Worm (Caenorhabditis elegans): Measurements from ENCODE around the gene acr-15.

acr-15 gene

DNA sequence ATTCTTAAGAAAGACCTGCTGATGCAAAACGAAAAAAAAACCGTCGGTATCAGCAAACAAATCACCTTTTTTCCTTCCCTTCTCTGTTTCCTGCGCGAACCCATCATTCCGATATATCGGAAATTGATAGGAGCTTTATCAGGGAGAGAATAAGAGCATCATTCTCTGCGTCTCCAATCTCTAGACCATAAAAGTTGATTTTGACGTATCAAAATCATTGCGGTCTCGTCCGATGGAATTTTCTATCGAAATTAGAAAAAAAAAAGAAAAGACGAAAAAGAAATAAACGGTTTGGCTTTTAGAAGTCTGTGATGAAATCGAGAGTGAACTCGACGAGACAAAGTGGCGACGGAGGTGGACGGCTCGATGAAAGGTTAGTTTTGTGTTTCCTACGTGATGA lies 3.5 kb upstream of the acr-15 start, which contains the start of gene stdh-4:
stdh-4 (plus strand) TSS at position 301 of the 400 bp plus-strand sequence.
- TF ChIP-seq Y56A3A.18 (GFP tag; IDR thresholded peaks at IDR 0.05), result no peak
- no peak for TF ChIP-seq nfya-2 (GFP tag; IDR thresholded peaks at IDR 0.05)
- no peak for TF ChIP-seq ztf-6 (GFP tag; IDR thresholded peaks at IDR 0.05)
- no peak for TF ChIP-seq gei-17 (GFP tag; optimal IDR thresholded peaks at IDR 0.05)
- TF ChIP-seq sptf-2 (GFP tag; optimal IDR thresholded peaks at IDR 0.05), result no peak
- TF ChIP-seq F55B11.4 (tag; optimal IDR thresholded peaks at IDR 0.05; ENCODE audit: borderline replicate concordance, insufficient read depth), result no peak
- no peak for TF ChIP-seq C06A6.2 (GFP tag; conservative IDR thresholded peaks at IDR 0.05)
- TF ChIP-seq B0261.1 (tag; optimal IDR thresholded peaks at IDR 0.05), result no peak
- TF ChIP-seq mxl-1 (tag; optimal IDR thresholded peaks at IDR 0.05), result no peak
- TF ChIP-seq F52B5.7 (tag; optimal IDR thresholded peaks at IDR 0.05), result no peak
- no peak for TF ChIP-seq egl-18 (GFP tag; IDR thresholded peaks at IDR 0.05)

DNA sequence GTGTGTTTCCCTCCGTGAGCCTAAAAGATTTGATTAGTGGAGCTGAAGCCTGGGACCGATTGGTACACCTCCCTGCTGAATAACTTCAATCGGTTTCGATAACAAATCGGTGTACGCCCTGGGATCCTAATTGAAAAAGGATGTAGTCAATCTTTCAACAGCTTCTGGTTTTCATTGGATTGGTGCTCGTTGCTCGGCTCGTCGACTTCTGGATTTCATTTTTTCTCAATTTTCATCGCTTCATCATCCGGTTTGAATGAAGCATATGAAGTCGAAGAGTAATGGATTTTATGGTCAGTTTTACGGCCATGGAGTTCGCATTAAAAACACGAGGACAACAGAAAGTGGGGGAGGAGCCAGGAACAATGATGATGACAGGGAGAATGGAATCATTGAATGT lies 3.5 kb downstream of the acr-15 start:
- no peak for TF ChIP-seq hlh-26 (GFP tag; conservative IDR thresholded peaks at IDR 0.05)
- no peak for TF ChIP-seq ceh-40 (GFP tag; IDR thresholded peaks at IDR 0.05)
- no peak for TF ChIP-seq nfyb-1 (GFP tag; IDR thresholded peaks at IDR 0.05)
- TF ChIP-seq lin-54 (GFP tag; optimal IDR thresholded peaks at IDR 0.05), result no peak
- no peak for TF ChIP-seq cebp-1 (GFP tag; IDR thresholded peaks at IDR 0.05)
- TF ChIP-seq cebp-1 (tag; optimal IDR thresholded peaks at IDR 0.05), result no peak
- TF ChIP-seq K11D2.4 (GFP tag; IDR thresholded peaks at IDR 0.05), result no peak
- no peak for TF ChIP-seq F33H1.4 (GFP tag; IDR thresholded peaks at IDR 0.05)

- peak; percentile 35 for TF ChIP-seq snpc-1.1 (tag; optimal IDR thresholded peaks at IDR 0.05; ENCODE audit: insufficient read depth)
- peak; percentile 6 for TF ChIP-seq snpc-3.4 (tag; optimal IDR thresholded peaks at IDR 0.05)
- peak; percentile 27 for TF ChIP-seq snpc-4 (GFP tag; optimal IDR thresholded peaks at IDR 0.05)
- TF ChIP-seq snpc-4 (tag; optimal IDR thresholded peaks at IDR 0.05), result peak in 3 of 4 experiments; percentile 38 to 94 (median 86)
Measured at ce11 chrV:8558826-8559225, 6.3 kb downstream of the acr-15 start.

DNA sequence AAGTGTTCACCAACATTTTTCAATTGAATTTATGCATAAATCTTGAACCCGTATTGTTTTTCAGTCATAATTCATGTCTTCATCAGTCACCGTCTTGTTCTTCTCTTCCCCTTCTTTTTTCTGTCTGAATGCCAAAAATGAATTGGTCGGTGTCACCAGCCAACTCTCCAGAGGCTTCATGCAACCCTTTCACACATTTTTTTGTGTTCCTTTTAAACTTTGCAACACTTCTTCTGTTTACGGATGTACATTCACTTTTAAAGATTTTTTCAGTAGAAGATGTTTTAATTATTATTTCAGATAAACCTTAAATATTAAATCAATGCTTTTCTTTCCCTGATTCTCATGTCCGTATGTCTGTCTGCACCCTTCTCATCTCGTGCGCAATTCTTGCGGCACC lies 8.4 kb downstream of the acr-15 start, which contains the start of gene acr-16:
acr-16 (plus strand) TSS at position 301 of the 400 bp plus-strand sequence.
- no peak for TF ChIP-seq F52B5.7 (tag; optimal IDR thresholded peaks at IDR 0.05)
- TF ChIP-seq B0019.2 (GFP tag; conservative IDR thresholded peaks at IDR 0.05), result no peak
- TF ChIP-seq K12H6.12 (tag; optimal IDR thresholded peaks at IDR 0.05), result no peak
- TF ChIP-seq F33H1.4 (GFP tag; IDR thresholded peaks at IDR 0.05), result no peak
- no peak for TF ChIP-seq ceh-91 (GFP tag; IDR thresholded peaks at IDR 0.05)
- no peak for TF ChIP-seq Y79H2A.3 (GFP tag; conservative IDR thresholded peaks at IDR 0.05)
- no peak for TF ChIP-seq D2030.7 (GFP tag; IDR thresholded peaks at IDR 0.05)
- no peak for TF ChIP-seq K11D2.4 (GFP tag; IDR thresholded peaks at IDR 0.05)

ce11 chrV:8565075-8565474 lies 12.6 kb downstream of the acr-15 start, which contains the start of gene F25G6.8:
Gene F25G6.8, minus strand, starts transcription at chrV:8565175.
- TF ChIP-seq mxl-1 (tag; optimal IDR thresholded peaks at IDR 0.05) (no peak), mes-4 (tag; optimal IDR thresholded peaks at IDR 0.05) (no peak), ceh-27 (GFP tag; optimal IDR thresholded peaks at IDR 0.05) (no peak), repo-1 (tag; optimal IDR thresholded peaks at IDR 0.05) (no peak), F23B12.7 (tag; optimal IDR thresholded peaks at IDR 0.05; ENCODE audit: insufficient read depth) (no peak), B0336.3 (GFP tag; IDR thresholded peaks at IDR 0.05) (no peak), Y53F4B.3 (GFP tag; IDR thresholded peaks at IDR 0.05) (no peak), attf-3 (GFP tag; conservative IDR thresholded peaks at IDR 0.05) (no peak), bed-1 (GFP tag; IDR thresholded peaks at IDR 0.05) (no peak), mel-28 (tag; optimal IDR thresholded peaks at IDR 0.05; ENCODE audit: borderline replicate concordance) (no peak), F49E8.2 (tag; optimal IDR thresholded peaks at IDR 0.05; ENCODE audit: insufficient read depth) (no peak), tbx-9 (tag; optimal IDR thresholded peaks at IDR 0.05; ENCODE audit: borderline replicate concordance) (no peak), D2030.7 (GFP tag; IDR thresholded peaks at IDR 0.05) (no peak), let-607 (tag; optimal IDR thresholded peaks at IDR 0.05) (no peak), ztf-22 (GFP tag; optimal IDR thresholded peaks at IDR 0.05) (no peak), F55B11.4 (tag; optimal IDR thresholded peaks at IDR 0.05; ENCODE audit: borderline replicate concordance, insufficient read depth) (no peak), ztf-28 (GFP tag; IDR thresholded peaks at IDR 0.05) (no peak)

Measured in whole organism, young adult.